Comparison of ENCODE assay signal across 4 worm cellular contexts in genomic region chrX:8233554-8233953, ce11.
TF ChIP-seq lines count a peak whose summit lies in the region.

No protein-coding gene starts in this region.

TF ChIP-seq in whole organism, L1 larva, 84 proteins besides CTCF, POLR2A, EP300 and RAD21 (continues in another document):
- TF ChIP-seq mdl-1 (tag; optimal IDR thresholded peaks at IDR 0.05; lab: Kevin White, UChicago), result peak in 1 of 2 experiments; percentile 4
- TF ChIP-seq rnt-1 (tag; optimal IDR thresholded peaks at IDR 0.05; lab: Kevin White, UChicago), result no peak
- TF ChIP-seq lin-14 (GFP tag; optimal IDR thresholded peaks at IDR 0.05; lab: Kevin White, UChicago), result peak; percentile 58
- TF ChIP-seq lin-35 (GFP tag; optimal IDR thresholded peaks at IDR 0.05; lab: Kevin White, UChicago), result peak in 1 of 2 experiments; percentile 18
- no peak for TF ChIP-seq vab-15 (tag; optimal IDR thresholded peaks at IDR 0.05; lab: Kevin White, UChicago)
- TF ChIP-seq ceh-8 (GFP tag; optimal IDR thresholded peaks at IDR 0.05; lab: Kevin White, UChicago), result no peak
- peak; percentile 24 for TF ChIP-seq unc-130 (tag; optimal IDR thresholded peaks at IDR 0.05; lab: Kevin White, UChicago)
- peak; percentile 39 for TF ChIP-seq nhr-20 (tag; optimal IDR thresholded peaks at IDR 0.05; lab: Kevin White, UChicago)
- no peak for TF ChIP-seq alr-1 (tag; optimal IDR thresholded peaks at IDR 0.05; lab: Kevin White, UChicago; ENCODE audit: borderline replicate concordance)
- TF ChIP-seq nhr-85 (tag; lab: Kevin White, UChicago), result peak; percentile 78
- TF ChIP-seq C16A3.4 (tag; optimal IDR thresholded peaks at IDR 0.05; lab: Kevin White, UChicago), result no peak
- no peak for TF ChIP-seq efl-1 (optimal IDR thresholded peaks at IDR 0.05; lab: Kevin White, UChicago)
- TF ChIP-seq efl-1 (GFP tag; optimal IDR thresholded peaks at IDR 0.05 in 1 of 2; lab: Kevin White, UChicago), result no peak
- peak; percentile 24 for TF ChIP-seq nhr-47 (tag; optimal IDR thresholded peaks at IDR 0.05; lab: Kevin White, UChicago)
- peak; percentile 5 for TF ChIP-seq nhr-90 (tag; optimal IDR thresholded peaks at IDR 0.05; lab: Kevin White, UChicago; ENCODE audit: poor library complexity)
- no peak for TF ChIP-seq tbx-2 (tag; optimal IDR thresholded peaks at IDR 0.05; lab: Kevin White, UChicago)
- peak; percentile 31 for TF ChIP-seq snu-23 (GFP tag; optimal IDR thresholded peaks at IDR 0.05; lab: Kevin White, UChicago)
- no peak for TF ChIP-seq ceh-90 (tag; optimal IDR thresholded peaks at IDR 0.05; lab: Kevin White, UChicago)
- TF ChIP-seq nhr-71 (tag; optimal IDR thresholded peaks at IDR 0.05; lab: Kevin White, UChicago), result peak; percentile 54
- TF ChIP-seq elt-3 (tag; optimal IDR thresholded peaks at IDR 0.05; lab: Kevin White, UChicago), result peak in 1 of 6 experiments; percentile 21
- no peak for TF ChIP-seq hlh-17 (GFP tag; optimal IDR thresholded peaks at IDR 0.05; lab: Kevin White, UChicago; ENCODE audit: borderline replicate concordance)
- no peak for TF ChIP-seq zag-1 (tag; optimal IDR thresholded peaks at IDR 0.05; lab: Kevin White, UChicago)
- TF ChIP-seq elt-2 (tag; optimal IDR thresholded peaks at IDR 0.05; lab: Kevin White, UChicago), result no peak

TF ChIP-seq in whole organism, L2 larva, 48 proteins besides CTCF, POLR2A, EP300 and RAD21:
- TF ChIP-seq sma-3 (GFP tag; optimal IDR thresholded peaks at IDR 0.05; lab: Kevin White, UChicago) (peak; percentile 28), ama-1 (optimal IDR thresholded peaks at IDR 0.05; lab: Kevin White, UChicago) (peak; percentile 52), nhr-129 (tag; optimal IDR thresholded peaks at IDR 0.05; lab: Kevin White, UChicago) (peak; percentile 59), peb-1 (tag; optimal IDR thresholded peaks at IDR 0.05; lab: Kevin White, UChicago) (no peak)

TF ChIP-seq in whole organism, L4 larva, 104 proteins besides CTCF, POLR2A, EP300 and RAD21:
- TF ChIP-seq hlh-30 (tag; optimal IDR thresholded peaks at IDR 0.05; lab: Kevin White, UChicago; ENCODE audit: insufficient read depth) (peak; percentile 58), ceh-20 (GFP tag; IDR thresholded peaks at IDR 0.05; lab: Robert Waterston, UW) (no peak), aly-2 (tag; optimal IDR thresholded peaks at IDR 0.05; lab: Kevin White, UChicago) (no peak), F44E2.7 (GFP tag; IDR thresholded peaks at IDR 0.05; lab: Robert Waterston, UW) (no peak), ceh-44 (GFP tag; IDR thresholded peaks at IDR 0.05; lab: Robert Waterston, UW) (no peak), rbr-2 (tag; optimal IDR thresholded peaks at IDR 0.05; lab: Kevin White, UChicago) (no peak), mdl-1 (tag; optimal IDR thresholded peaks at IDR 0.05; lab: Kevin White, UChicago) (no peak), lir-3 (tag; optimal IDR thresholded peaks at IDR 0.05; lab: Kevin White, UChicago) (no peak), unc-62 (GFP tag; optimal IDR thresholded peaks at IDR 0.05 in 1 of 2; lab: Kevin White, UChicago) (peak in 1 of 2 experiments; percentile 39), unc-62 (tag; optimal IDR thresholded peaks at IDR 0.05; lab: Kevin White, UChicago) (no peak), zfp-3 (GFP tag; conservative IDR thresholded peaks at IDR 0.05; lab: Robert Waterston, UW) (no peak), daf-16 (GFP tag; optimal IDR thresholded peaks at IDR 0.05; lab: Kevin White, UChicago) (peak in 1 of 2 experiments; percentile 72), daf-16 (tag; optimal IDR thresholded peaks at IDR 0.05; lab: Kevin White, UChicago) (no peak), hmg-1.1 (GFP tag; IDR thresholded peaks at IDR 0.05; lab: Robert Waterston, UW) (0 out of 2 replicates have a peak, but pooled peaks have one; percentile 24)

TF ChIP-seq in whole organism, young adult, 124 proteins besides CTCF, POLR2A, EP300 and RAD21:
- TF ChIP-seq nhr-90 (tag; optimal IDR thresholded peaks at IDR 0.05; lab: Kevin White, UChicago) (no peak), K11D2.4 (GFP tag; IDR thresholded peaks at IDR 0.05; lab: Robert Waterston, UW) (0 out of 2 replicates have a peak, but pooled peaks have one; percentile 14), mxl-1 (tag; optimal IDR thresholded peaks at IDR 0.05; lab: Kevin White, UChicago) (no peak), mes-4 (tag; optimal IDR thresholded peaks at IDR 0.05; lab: Kevin White, UChicago) (no peak), him-1 (tag; optimal IDR thresholded peaks at IDR 0.05; lab: Kevin White, UChicago) (no peak)
